Worm (Caenorhabditis elegans): ENCODE results near the gene cal-4.
A peak's percentile ranks its signal among the peaks of the same experiment; 100 is the strongest.

ce11 chrIV:10511432-10511831, 9.8 kb upstream of the cal-4 start:
- TF ChIP-seq unc-62 (GFP tag; optimal IDR thresholded peaks at IDR 0.05) (no peak), elt-2 (tag; optimal IDR thresholded peaks at IDR 0.05) (peak; percentile 94), nhr-237 (tag; optimal IDR thresholded peaks at IDR 0.05) (no peak), ZK546.5 (tag; optimal IDR thresholded peaks at IDR 0.05) (no peak), ztf-11 (tag; optimal IDR thresholded peaks at IDR 0.05) (no peak), elt-3 (tag; optimal IDR thresholded peaks at IDR 0.05) (no peak), fos-1 (tag; optimal IDR thresholded peaks at IDR 0.05) (no peak)

All from whole organism, L3 larva.